Worm (Caenorhabditis elegans) whole organism, L2 larva: Measurements from ENCODE around the gene hmp-1.

ENCODE experiments used
- ama-1 ChIP-seq: fragments of 150-350 bp; optimal IDR thresholded peaks from 2 replicates; lab custom pipeline; 2018; ENCODE audit warnings: inconsistent platforms
- blmp-1 ChIP-seq: sonication (generic microtip); optimal IDR thresholded peaks from 2 replicates; lab custom pipeline; 2017; ENCODE audit warnings: missing genetic modification characterization, mild to moderate bottlenecking, missing compliant biosample characterization, antibody characterized with exemption, moderate library complexity; ENCODE audit not compliant: insufficient read depth
- lin-11 ChIP-seq: fragments of 150-350 bp; sonication (generic microtip); optimal IDR thresholded peaks from 2 replicates; lab custom pipeline; 2014; ENCODE audit warnings: missing biosample characterization, missing genetic modification characterization, inconsistent platforms, mixed read lengths
- peb-1 ChIP-seq: fragments of 150-350 bp; optimal IDR thresholded peaks from 2 replicates; lab custom pipeline; 2014; ENCODE audit warnings: missing biosample characterization, missing genetic modification characterization
- sem-4 ChIP-seq: fragments of 150-350 bp; optimal IDR thresholded peaks from 2 replicates; lab custom pipeline; 2014; ENCODE audit warnings: missing biosample characterization, missing genetic modification reagents, missing genetic modification characterization
- snpc-4 ChIP-seq: fragments of 150-350 bp; optimal IDR thresholded peaks from 2 replicates; lab custom pipeline; 2014; ENCODE audit warnings: missing biosample characterization, missing genetic modification characterization
- unc-55 ChIP-seq: fragments of 150-350 bp; sonication (generic microtip); optimal IDR thresholded peaks from 3 replicates; lab custom pipeline; 2014; ENCODE audit warnings: missing biosample characterization, missing genetic modification reagents, missing genetic modification characterization
- unc-62 ChIP-seq: fragments of 150-350 bp; optimal IDR thresholded peaks from 2 replicates; lab custom pipeline; 2014; ENCODE audit warnings: missing biosample characterization, missing genetic modification reagents, missing genetic modification characterization

- TF ChIP-seq unc-62 (GFP tag; lab: Kevin White, UChicago) (no peak), sem-4 (tag; lab: Kevin White, UChicago) (no peak), peb-1 (tag; lab: Kevin White, UChicago) (no peak), blmp-1 (tag; lab: Kevin White, UChicago) (no peak), lin-11 (tag; lab: Kevin White, UChicago) (no peak), ama-1 (lab: Kevin White, UChicago) (no peak), snpc-4 (tag; lab: Kevin White, UChicago) (no peak), unc-55 (GFP tag; lab: Kevin White, UChicago) (no peak)
Observed at ce11 chrV:11858299-11858698, 12.6 kb downstream of the hmp-1 start.
